Fruit fly (Drosophila melanogaster): Measurements from ENCODE around the gene CG31522.

Gene CG31522

dm6 chr3R:4453213-4453956, 9.3 kb downstream of the CG31522 start (continued):
- TF ChIP-seq unpg (GFP tag; optimal IDR thresholded peaks at IDR 0.05) (no peak), CG10543 (GFP tag; optimal IDR thresholded peaks at IDR 0.05) (peak; percentile 70), CrebB (tag; optimal IDR thresholded peaks at IDR 0.05) (no peak), CG17385 (GFP tag; optimal IDR thresholded peaks at IDR 0.05) (peak; percentile 100), bcd (GFP tag; optimal IDR thresholded peaks at IDR 0.05) (no peak), CG30431 (GFP tag; optimal IDR thresholded peaks at IDR 0.05) (no peak), ftz-f1 (GFP tag; optimal IDR thresholded peaks at IDR 0.05) (peak; percentile 32), CG15696 (tag; optimal IDR thresholded peaks at IDR 0.05) (no peak), CG10462 (GFP tag; optimal IDR thresholded peaks at IDR 0.05) (no peak), CG4707 (GFP tag; optimal IDR thresholded peaks at IDR 0.05) (no peak), phol (tag; optimal IDR thresholded peaks at IDR 0.05) (no peak), prd (optimal IDR thresholded peaks at IDR 0.05) (no peak), prd (GFP tag; IDR thresholded peaks at IDR 0.05) (no peak), tll (GFP tag; optimal IDR thresholded peaks at IDR 0.05) (peak in 1 of 2 experiments; percentile 19), CG34376 (GFP tag; optimal IDR thresholded peaks at IDR 0.05) (peak; percentile 61), Dip3 (GFP tag; optimal IDR thresholded peaks at IDR 0.05) (no peak), luna (GFP tag; optimal IDR thresholded peaks at IDR 0.05) (no peak), ind (GFP tag; optimal IDR thresholded peaks at IDR 0.05) (no peak), HLH3B (GFP tag; IDR thresholded peaks at IDR 0.05) (no peak), Aef1 (GFP tag; IDR thresholded peaks at IDR 0.05) (no peak), ara (GFP tag; IDR thresholded peaks at IDR 0.05) (peak; percentile 41; the same call in 1 of the 2 replicates), ATbp (GFP tag; optimal IDR thresholded peaks at IDR 0.05) (no peak), CG10147 (GFP tag; optimal IDR thresholded peaks at IDR 0.05) (no peak), fd102C (GFP tag; optimal IDR thresholded peaks at IDR 0.05) (no peak), CG10321 (GFP tag; IDR thresholded peaks at IDR 0.05) (no peak), CG3163 (GFP tag; optimal IDR thresholded peaks at IDR 0.05) (peak; percentile 98), Gug (GFP tag; IDR thresholded peaks at IDR 0.05) (no peak), CG30403 (GFP tag; optimal IDR thresholded peaks at IDR 0.05) (no peak), CG4282 (GFP tag; optimal IDR thresholded peaks at IDR 0.05) (peak; percentile 13), Max (GFP tag; optimal IDR thresholded peaks at IDR 0.05) (peak; percentile 51), CG4854 (GFP tag; optimal IDR thresholded peaks at IDR 0.05) (no peak), CG11456 (GFP tag; IDR thresholded peaks at IDR 0.05) (no peak), lbe (GFP tag; optimal IDR thresholded peaks at IDR 0.05) (peak; percentile 47), grau (tag; optimal IDR thresholded peaks at IDR 0.05) (no peak), CG9797 (GFP tag; optimal IDR thresholded peaks at IDR 0.05) (no peak), Doc3 (GFP tag; IDR thresholded peaks at IDR 0.05; ENCODE audit: partially characterized antibody) (0 out of 3 replicates have a peak, but pooled peaks have one; percentile 32), trh (GFP tag; optimal IDR thresholded peaks at IDR 0.05) (no peak), amos (GFP tag; IDR thresholded peaks at IDR 0.05; ENCODE audit: partially characterized antibody) (0 out of 2 replicates have a peak, but pooled peaks have one; percentile 35), al (GFP tag; IDR thresholded peaks at IDR 0.05) (no peak), grn (GFP tag; optimal IDR thresholded peaks at IDR 0.05) (no peak), CG3847 (GFP tag; IDR thresholded peaks at IDR 0.05) (no peak), jumu (GFP tag; optimal IDR thresholded peaks at IDR 0.05) (peak; percentile 40), Atf3 (GFP tag; optimal IDR thresholded peaks at IDR 0.05) (peak; percentile 49), CG10979 (tag; optimal IDR thresholded peaks at IDR 0.05) (no peak), CG3995 (GFP tag; optimal IDR thresholded peaks at IDR 0.05) (peak; percentile 62), Spps (tag; optimal IDR thresholded peaks at IDR 0.05) (no peak), CG17612 (GFP tag; IDR thresholded peaks at IDR 0.05) (no peak), CG12104 (GFP tag; optimal IDR thresholded peaks at IDR 0.05) (no peak), CG6254 (GFP tag; optimal IDR thresholded peaks at IDR 0.05) (no peak), dmrt11E (tag; optimal IDR thresholded peaks at IDR 0.05) (no peak)
